Fruit fly (Drosophila melanogaster): ENCODE results near the gene mxt.

- no peak for TF ChIP-seq CG8478 (optimal IDR thresholded peaks at IDR 0.05)
- TF ChIP-seq CTCF (optimal IDR thresholded peaks at IDR 0.05): no peak
These were observed 418 bp downstream of the mxt start for dm6 chr2L:4846629-4847125.

All from S2 (cell line).